Worm (Caenorhabditis elegans) whole organism, L4 larva: ENCODE measurements around the gene EGAP4.1.

ENCODE experiments used
- F10B5.3 ChIP-seq: sonication (generic microtip); optimal IDR thresholded peaks from 2 replicates; lab custom pipeline; 2016; ENCODE audit warnings: mild to moderate bottlenecking, missing genetic modification characterization, missing compliant biosample characterization
- F26F4.8 ChIP-seq: fragments of 200-800 bp; sonication (Bioruptor generic); conservative IDR thresholded peaks from 2 replicates; pipeline ENCODE4 v1.3.6; 2022; ENCODE audit warnings: missing genetic modification characterization, missing compliant biosample characterization
- T26A8.4 ChIP-seq: fragments of 200-800 bp; sonication (Bioruptor generic); IDR thresholded peaks from 2 replicates; pipeline ENCODE4 v1.3.6; 2022; ENCODE audit warnings: missing genetic modification characterization, missing compliant biosample characterization
- Y48G9A.11 ChIP-seq: fragments of 200-800 bp; sonication (Bioruptor generic); IDR thresholded peaks from 2 replicates; pipeline ENCODE4 v1.3.6; 2022; ENCODE audit warnings: missing genetic modification reagents, missing genetic modification characterization, missing compliant biosample characterization
- Y5F2A.4 ChIP-seq: fragments of 200-800 bp; sonication (Bioruptor generic); optimal IDR thresholded peaks from 2 replicates; lab custom pipeline; 2018; ENCODE audit warnings: mild to moderate bottlenecking, missing genetic modification characterization, missing compliant biosample characterization
- Y75B8A.6 ChIP-seq: fragments of 200-800 bp; sonication (Bioruptor generic); IDR thresholded peaks from 2 replicates; pipeline ENCODE4 v1.3.6; 2022; ENCODE audit warnings: missing genetic modification reagents, missing genetic modification characterization, missing compliant biosample characterization
- aly-2 ChIP-seq: sonication (generic microtip); optimal IDR thresholded peaks from 2 replicates; lab custom pipeline; 2018; ENCODE audit warnings: missing biosample characterization, missing genetic modification characterization
- arid-1 ChIP-seq: fragments of 200-800 bp; sonication (Bioruptor generic); conservative IDR thresholded peaks from 2 replicates; pipeline ENCODE4 v1.3.6; 2022; ENCODE audit warnings: missing genetic modification reagents, missing genetic modification characterization, missing compliant biosample characterization
- ceh-44 ChIP-seq: fragments of 200-800 bp; sonication (Bioruptor generic); IDR thresholded peaks from 2 replicates; pipeline ENCODE4 v1.3.6; 2022; ENCODE audit warnings: missing genetic modification reagents, missing genetic modification characterization, missing compliant biosample characterization
- cey-2 ChIP-seq: sonication (generic microtip); optimal IDR thresholded peaks from 3 replicates; lab custom pipeline; 2017; ENCODE audit warnings: missing genetic modification characterization, mild to moderate bottlenecking, missing compliant biosample characterization, antibody characterized with exemption, borderline replicate concordance; ENCODE audit not compliant: insufficient read depth
- ctbp-1 ChIP-seq: fragments of 200-800 bp; sonication (Bioruptor generic); IDR thresholded peaks from 2 replicates; pipeline ENCODE4 v1.3.6; 2022; ENCODE audit warnings: missing genetic modification reagents, missing genetic modification characterization, missing compliant biosample characterization
- daf-19 ChIP-seq: fragments of 200-800 bp; sonication (Bioruptor generic); conservative IDR thresholded peaks from 2 replicates; pipeline ENCODE4 v1.3.6; 2022; ENCODE audit warnings: missing genetic modification characterization, missing compliant biosample characterization
- dmd-6 ChIP-seq: fragments of 200-800 bp; sonication (Bioruptor generic); IDR thresholded peaks from 2 replicates; pipeline ENCODE4 v1.3.6; 2022; ENCODE audit warnings: missing genetic modification reagents, missing genetic modification characterization, missing compliant biosample characterization
- dmd-8 ChIP-seq: fragments of 200-800 bp; sonication (Bioruptor generic); IDR thresholded peaks from 2 replicates; pipeline ENCODE4 v1.3.6; 2022; ENCODE audit warnings: missing genetic modification characterization, missing compliant biosample characterization
- dpl-1 ChIP-seq: fragments of 150-350 bp; optimal IDR thresholded peaks from 2 replicates; lab custom pipeline; 2014; ENCODE audit warnings: missing biosample characterization, missing genetic modification reagents, missing genetic modification characterization
- egl-27 ChIP-seq: sonication (generic microtip); optimal IDR thresholded peaks from 3 replicates; lab custom pipeline; 2017; ENCODE audit warnings: missing biosample characterization, missing genetic modification reagents, missing genetic modification characterization
- fkh-10 ChIP-seq: fragments of 150-350 bp; optimal IDR thresholded peaks from 2 replicates; lab custom pipeline; 2014; ENCODE audit warnings: missing biosample characterization, missing genetic modification reagents, missing genetic modification characterization
- fos-1 ChIP-seq: fragments of 150-350 bp; optimal IDR thresholded peaks from 2 replicates; lab custom pipeline; 2014; ENCODE audit warnings: missing biosample characterization, missing genetic modification characterization
- gei-8 ChIP-seq: fragments of 200-800 bp; sonication (Bioruptor generic); optimal IDR thresholded peaks from 2 replicates; lab custom pipeline; 2018; ENCODE audit warnings: mild to moderate bottlenecking, missing genetic modification characterization, missing compliant biosample characterization
- hif-1 ChIP-seq, 2 experiments: sonication (generic microtip); optimal IDR thresholded peaks; 2 replicates each; lab custom pipeline; 2016 to 2017; ENCODE audit warnings: missing compliant biosample characterization in 2 of 2, missing genetic modification characterization in 2 of 2, missing genetic modification reagents in 2 of 2, missing genotype in 2 of 2, mild to moderate bottlenecking in 1 of 2
- hlh-11 ChIP-seq: fragments of 200-800 bp; sonication (Bioruptor generic); optimal IDR thresholded peaks from 2 replicates; lab custom pipeline; 2018; ENCODE audit warnings: mild to moderate bottlenecking, missing genetic modification characterization, missing compliant biosample characterization
- jun-1 ChIP-seq: fragments of 150-350 bp; optimal IDR thresholded peaks from 2 replicates; lab custom pipeline; 2014; ENCODE audit warnings: missing biosample characterization, missing genetic modification reagents, missing genetic modification characterization
- lin-1 ChIP-seq: fragments of 200-800 bp; sonication (Bioruptor generic); IDR thresholded peaks from 2 replicates; pipeline ENCODE4 v1.3.6; 2022; ENCODE audit warnings: missing genetic modification reagents, missing genetic modification characterization, missing compliant biosample characterization
- mdl-1 ChIP-seq, 2 experiments: fragments of 150-350 bp in 1 of 2; sonication (generic microtip) in 1 of 2; optimal IDR thresholded peaks; 2 replicates each; lab custom pipeline; 2014 to 2017; ENCODE audit warnings: missing biosample characterization in 2 of 2, missing genetic modification characterization in 2 of 2
- mes-2 ChIP-seq: sonication (generic microtip); optimal IDR thresholded peaks from 2 replicates; lab custom pipeline; 2016; ENCODE audit warnings: missing genotype, mild to moderate bottlenecking, missing genetic modification characterization, missing compliant biosample characterization; ENCODE audit not compliant: poor library complexity, severe bottlenecking
- mxl-3 ChIP-seq: fragments of 200-800 bp; sonication (Bioruptor generic); optimal IDR thresholded peaks from 2 replicates; lab custom pipeline; 2018; ENCODE audit warnings: mild to moderate bottlenecking, missing genetic modification characterization, missing compliant biosample characterization
- nhr-10 ChIP-seq: fragments of 150-350 bp; optimal IDR thresholded peaks from 2 replicates; lab custom pipeline; 2014; ENCODE audit warnings: missing biosample characterization, missing genetic modification characterization
- nhr-11 ChIP-seq: fragments of 150-350 bp; optimal IDR thresholded peaks from 2 replicates; lab custom pipeline; 2014; ENCODE audit warnings: missing biosample characterization, missing genetic modification characterization
- nhr-28 ChIP-seq: fragments of 150-350 bp; optimal IDR thresholded peaks from 2 replicates; lab custom pipeline; 2014; ENCODE audit warnings: missing biosample characterization, missing genetic modification characterization
- nhr-42 ChIP-seq: fragments of 200-800 bp; sonication (Bioruptor generic); IDR thresholded peaks from 2 replicates; pipeline ENCODE4 v1.3.6; 2022; ENCODE audit warnings: missing genetic modification characterization, missing compliant biosample characterization
- nhr-76 ChIP-seq: fragments of 150-350 bp; optimal IDR thresholded peaks from 2 replicates; lab custom pipeline; 2014; ENCODE audit warnings: missing biosample characterization, missing genetic modification characterization
- php-3 ChIP-seq: fragments of 200-800 bp; sonication (Bioruptor generic); IDR thresholded peaks from 2 replicates; pipeline ENCODE4 v1.3.6; 2022; ENCODE audit warnings: missing genetic modification reagents, missing genetic modification characterization, missing compliant biosample characterization
- snpc-1.2 ChIP-seq: fragments of 200-800 bp; sonication (Bioruptor generic); IDR thresholded peaks from 2 replicates; pipeline ENCODE4 v1.3.6; 2022; ENCODE audit warnings: missing genetic modification reagents, missing genetic modification characterization, missing compliant biosample characterization
- spr-1 ChIP-seq: sonication (generic microtip); optimal IDR thresholded peaks from 2 replicates; lab custom pipeline; 2016; ENCODE audit warnings: mild to moderate bottlenecking, missing genetic modification characterization, missing compliant biosample characterization
- unc-130 ChIP-seq: sonication (generic microtip); optimal IDR thresholded peaks from 2 replicates; lab custom pipeline; 2016; ENCODE audit warnings: missing genetic modification reagents, missing genetic modification characterization, missing compliant biosample characterization
- unc-39 ChIP-seq: sonication (generic microtip); optimal IDR thresholded peaks from 2 replicates; lab custom pipeline; 2017; ENCODE audit warnings: missing biosample characterization, missing genetic modification characterization
- unc-62 ChIP-seq, 3 experiments: fragments of 150-350 bp in 1 of 3; sonication (generic microtip); optimal IDR thresholded peaks in 2 of 3; peaks in 1 of 3; 1 replicate in 1 of 3; 2 replicates in 2 of 3; lab custom pipeline; 2014 to 2017; ENCODE audit warnings: missing biosample characterization in 3 of 3, missing genetic modification characterization in 3 of 3, missing genetic modification reagents in 3 of 3, missing genotype in 1 of 3
- vab-7 ChIP-seq: fragments of 200-800 bp; sonication (Bioruptor generic); IDR thresholded peaks from 2 replicates; pipeline ENCODE4 v1.3.6; 2022; ENCODE audit warnings: missing genetic modification reagents, missing genetic modification characterization, missing compliant biosample characterization
- zfp-3 ChIP-seq: fragments of 200-800 bp; sonication (Bioruptor generic); conservative IDR thresholded peaks from 2 replicates; pipeline ENCODE4 v1.3.6; 2022; ENCODE audit warnings: missing genetic modification reagents, missing genetic modification characterization, missing compliant biosample characterization
- zip-11 ChIP-seq: fragments of 200-800 bp; sonication (Bioruptor generic); IDR thresholded peaks from 2 replicates; pipeline ENCODE4 v1.3.6; 2022; ENCODE audit warnings: missing genetic modification characterization, missing compliant biosample characterization
- zip-2 ChIP-seq: fragments of 150-350 bp; optimal IDR thresholded peaks from 2 replicates; lab custom pipeline; 2014; ENCODE audit warnings: missing biosample characterization, missing genetic modification characterization

The EGAP4.1 gene

ce11 chrX:8750209-8750608 is 23.0 kb upstream of the EGAP4.1 start (continued):
- TF ChIP-seq dpl-1 (GFP tag; lab: Kevin White, UChicago) = no peak
- TF ChIP-seq php-3 (GFP tag; lab: Robert Waterston, UW) = peak; percentile 64; the same call in 1 of the 2 replicates
- peak; percentile 80 for TF ChIP-seq hlh-11 (tag; lab: Kevin White, UChicago)
- no peak for TF ChIP-seq snpc-1.2 (GFP tag; lab: Robert Waterston, UW)
- TF ChIP-seq F26F4.8 = no peak
- TF ChIP-seq nhr-10 (tag; lab: Kevin White, UChicago) = peak; percentile 49
- peak; percentile 17 for TF ChIP-seq gei-8 (GFP tag; lab: Kevin White, UChicago)
- no peak for TF ChIP-seq cey-2 (tag; lab: Kevin White, UChicago)
- TF ChIP-seq nhr-42 = no peak
- peak; percentile 22 for TF ChIP-seq mes-2
- peak in 1 of 2 experiments; percentile 71 for TF ChIP-seq mdl-1 (tag; optimal IDR thresholded peaks at IDR 0.05; lab: Kevin White, UChicago)

- TF ChIP-seq arid-1 (no peak), T26A8.4 (GFP tag; lab: Robert Waterston, UW) (no peak), Y5F2A.4 (GFP tag; lab: Kevin White, UChicago) (no peak), aly-2 (no peak), cey-2 (tag; lab: Kevin White, UChicago) (no peak), vab-7 (no peak)
These were observed 18.3 kb upstream of the EGAP4.1 start for ce11 chrX:8745524-8745923.

ce11 chrX:8744192-8744985 is 17.2 kb upstream of the EGAP4.1 start:
- no peak for TF ChIP-seq Y48G9A.11 (GFP tag; lab: Robert Waterston, UW)
- TF ChIP-seq nhr-28 (tag; lab: Kevin White, UChicago) = no peak
- no peak for TF ChIP-seq dmd-6 (GFP tag; lab: Robert Waterston, UW)
- TF ChIP-seq dmd-8 (GFP tag; lab: Robert Waterston, UW) = no peak
- no peak for TF ChIP-seq hif-1 (tag; optimal IDR thresholded peaks at IDR 0.05; lab: Kevin White, UChicago)
- TF ChIP-seq F10B5.3 (tag; lab: Kevin White, UChicago) = no peak
- TF ChIP-seq ceh-44 = no peak
- TF ChIP-seq nhr-11 (tag; lab: Kevin White, UChicago) = no peak
- TF ChIP-seq mes-2 = no peak
- no peak for TF ChIP-seq jun-1 (tag; lab: Kevin White, UChicago)
- TF ChIP-seq zfp-3 (GFP tag; lab: Robert Waterston, UW) = no peak
- TF ChIP-seq Y75B8A.6 (GFP tag; lab: Robert Waterston, UW) = no peak
- no peak for TF ChIP-seq unc-62 (GFP tag; optimal IDR thresholded peaks at IDR 0.05 in 1 of 2; lab: Kevin White, UChicago)
- no peak for TF ChIP-seq unc-62 (tag; optimal IDR thresholded peaks at IDR 0.05; lab: Kevin White, UChicago)
- no peak for TF ChIP-seq unc-39
- TF ChIP-seq zip-11 (GFP tag; lab: Robert Waterston, UW) = no peak
- no peak for TF ChIP-seq snpc-1.2 (GFP tag; lab: Robert Waterston, UW)
- TF ChIP-seq ctbp-1 (GFP tag; lab: Robert Waterston, UW) = no peak
- no peak for TF ChIP-seq fkh-10
- no peak for TF ChIP-seq lin-1 (GFP tag; lab: Robert Waterston, UW)

ce11 chrX:8742896-8743295 is 15.7 kb upstream of the EGAP4.1 start, which contains the start of gene M02D8.7:
M02D8.7 (minus strand) TSS chrX:8742996.
- TF ChIP-seq mxl-3 (GFP tag; lab: Kevin White, UChicago) (no peak), fos-1 (tag; lab: Kevin White, UChicago) (no peak), egl-27 (tag; lab: Kevin White, UChicago) (no peak), jun-1 (tag; lab: Kevin White, UChicago) (no peak), daf-19 (GFP tag; lab: Robert Waterston, UW) (no peak), zip-2 (tag; lab: Kevin White, UChicago) (no peak), unc-130 (GFP tag; lab: Kevin White, UChicago) (no peak), spr-1 (tag; lab: Kevin White, UChicago) (no peak), nhr-76 (tag; lab: Kevin White, UChicago) (no peak), T26A8.4 (GFP tag; lab: Robert Waterston, UW) (no peak)
- TF ChIP-seq, all 104 proteins: peak for 0
